Fruit fly (Drosophila melanogaster) whole organism, embryonic: ENCODE results near the gene Tim17b2.

Experiments
- Atf-2 ChIP-seq: fragments of 200-800 bp; sonication (Bioruptor generic); optimal IDR thresholded peaks from 2 replicates; lab custom pipeline; 2016; ENCODE audit warnings: missing biosample characterization, missing genetic modification characterization
- Blimp-1 ChIP-seq: fragments of 200-800 bp; sonication (Bioruptor generic); optimal IDR thresholded peaks from 3 replicates; lab custom pipeline; 2018; ENCODE audit warnings: missing biosample characterization, missing genetic modification characterization, mild to moderate bottlenecking, moderate library complexity, missing genetic modification reagents
- CG10147 ChIP-seq: fragments of 200-800 bp; sonication (Bioruptor generic); optimal IDR thresholded peaks from 2 replicates; lab custom pipeline; 2019; ENCODE audit warnings: missing biosample characterization, mild to moderate bottlenecking, missing genetic modification characterization, moderate library complexity
- CG10979 ChIP-seq: fragments of 200-800 bp; sonication (Bioruptor generic); optimal IDR thresholded peaks from 2 replicates; lab custom pipeline; 2018; ENCODE audit warnings: missing biosample characterization, mild to moderate bottlenecking, missing genetic modification characterization, moderate library complexity
- CG11504 ChIP-seq: fragments of 200-800 bp; sonication (Bioruptor generic); optimal IDR thresholded peaks from 3 replicates; lab custom pipeline; 2019; ENCODE audit warnings: missing biosample characterization, mild to moderate bottlenecking, missing genetic modification characterization, moderate library complexity
- CG13775 ChIP-seq: fragments of 200-800 bp; sonication (Bioruptor generic); optimal IDR thresholded peaks from 3 replicates; lab custom pipeline; 2017; ENCODE audit warnings: missing biosample characterization, mild to moderate bottlenecking, missing genetic modification characterization
- CG14710 ChIP-seq: fragments of 200-800 bp; sonication (Bioruptor generic); optimal IDR thresholded peaks from 3 replicates; lab custom pipeline; 2019; ENCODE audit warnings: missing biosample characterization, mild to moderate bottlenecking, missing genetic modification characterization, moderate library complexity
- CG15696 ChIP-seq: fragments of 200-800 bp; sonication (Bioruptor generic); optimal IDR thresholded peaks from 2 replicates; lab custom pipeline; 2019; ENCODE audit warnings: missing biosample characterization, mild to moderate bottlenecking, missing genetic modification characterization, moderate library complexity
- CG17361 ChIP-seq: fragments of 200-800 bp; sonication (Bioruptor generic); IDR thresholded peaks from 3 replicates; pipeline ENCODE4 v1.3.6; 2022; ENCODE audit warnings: missing biosample characterization, missing genetic modification characterization
- CG17829 ChIP-seq: fragments of 200-800 bp; optimal IDR thresholded peaks from 2 replicates; lab custom pipeline; 2019; ENCODE audit warnings: missing biosample characterization, mild to moderate bottlenecking, missing genetic modification characterization, moderate library complexity
- CG18262 ChIP-seq: fragments of 200-800 bp; optimal IDR thresholded peaks from 3 replicates; lab custom pipeline; 2019; ENCODE audit warnings: missing biosample characterization, mild to moderate bottlenecking, missing genetic modification characterization, moderate library complexity
- CG2712 ChIP-seq: fragments of 200-800 bp; optimal IDR thresholded peaks from 3 replicates; lab custom pipeline; 2019; ENCODE audit warnings: missing biosample characterization, mild to moderate bottlenecking, missing genetic modification characterization, moderate library complexity
- CG31441 ChIP-seq: fragments of 200-800 bp; sonication (Bioruptor generic); IDR thresholded peaks from 2 replicates; pipeline ENCODE4 v1.3.6; 2022; ENCODE audit warnings: missing biosample characterization, missing genetic modification characterization
- CG4404 ChIP-seq: fragments of 200-800 bp; sonication (Bioruptor generic); IDR thresholded peaks from 2 replicates; pipeline ENCODE4 v1.3.6; 2022; ENCODE audit warnings: missing biosample characterization, missing genetic modification characterization
- CG9932 ChIP-seq: fragments of 200-800 bp; sonication (Bioruptor generic); IDR thresholded peaks from 2 replicates; pipeline ENCODE4 v1.3.6; 2022; ENCODE audit warnings: missing biosample characterization, missing genetic modification characterization
- Chrac-16 ChIP-seq: fragments of 200-800 bp; sonication (Bioruptor generic); optimal IDR thresholded peaks from 3 replicates; lab custom pipeline; 2016; ENCODE audit warnings: missing biosample characterization, missing genetic modification characterization
- CoRest ChIP-seq: fragments of 200-800 bp; sonication (Bioruptor generic); optimal IDR thresholded peaks from 3 replicates; lab custom pipeline; 2018; ENCODE audit warnings: missing biosample characterization, mild to moderate bottlenecking, missing genetic modification characterization, moderate library complexity
- D19A ChIP-seq: fragments of 200-800 bp; optimal IDR thresholded peaks from 3 replicates; lab custom pipeline; 2019; ENCODE audit warnings: missing biosample characterization, mild to moderate bottlenecking, missing genetic modification characterization, moderate library complexity
- Dll ChIP-seq: fragments of 200-800 bp; sonication (Bioruptor generic); IDR thresholded peaks from 4 replicates; pipeline ENCODE4 v1.3.6; 2022; ENCODE audit warnings: missing biosample characterization, missing genetic modification characterization; ENCODE audit not compliant: partially characterized antibody
- Doc3 ChIP-seq: fragments of 200-800 bp; sonication (Bioruptor generic); IDR thresholded peaks from 3 replicates; pipeline ENCODE4 v1.3.6; 2022; ENCODE audit warnings: missing biosample characterization, missing genetic modification characterization; ENCODE audit not compliant: partially characterized antibody
- Ets65A ChIP-seq: fragments of 200-800 bp; sonication (Bioruptor generic); peaks from one replicate; lab custom pipeline; 2016; ENCODE audit warnings: missing biosample characterization, missing genetic modification characterization
- Oli ChIP-seq: fragments of 200-800 bp; sonication (Bioruptor generic); optimal IDR thresholded peaks from 2 replicates; lab custom pipeline; 2018; ENCODE audit warnings: missing biosample characterization, mild to moderate bottlenecking, missing genetic modification characterization, moderate library complexity
- Rfx ChIP-seq: fragments of 200-800 bp; sonication (Bioruptor generic); IDR thresholded peaks from 2 replicates; pipeline ENCODE4 v1.3.6; 2022; ENCODE audit warnings: missing biosample characterization, missing genetic modification characterization
- Scr ChIP-seq: fragments of 200-800 bp; sonication (Bioruptor generic); IDR thresholded peaks from 2 replicates; pipeline ENCODE4 v1.3.6; 2022; ENCODE audit warnings: missing biosample characterization, missing genetic modification characterization; ENCODE audit not compliant: partially characterized antibody
- Side ChIP-seq: fragments of 200-800 bp; sonication (Bioruptor generic); optimal IDR thresholded peaks from 2 replicates; lab custom pipeline; 2016; ENCODE audit warnings: missing biosample characterization, missing genetic modification characterization
- Xrp1 ChIP-seq: fragments of 200-800 bp; sonication (Bioruptor generic); IDR thresholded peaks from 2 replicates; pipeline ENCODE4 v1.3.6; 2022; ENCODE audit warnings: missing biosample characterization, missing genetic modification characterization
- YL-1 ChIP-seq: fragments of 200-800 bp; sonication (Bioruptor generic); optimal IDR thresholded peaks from 3 replicates; lab custom pipeline; 2017; ENCODE audit warnings: missing biosample characterization, mild to moderate bottlenecking, missing genetic modification characterization
- ato ChIP-seq: fragments of 200-800 bp; sonication (Bioruptor generic); IDR thresholded peaks from 2 replicates; pipeline ENCODE4 v1.3.6; 2022; ENCODE audit warnings: missing biosample characterization, missing genetic modification characterization; ENCODE audit not compliant: partially characterized antibody
- dmrt11E ChIP-seq: fragments of 200-800 bp; sonication (Bioruptor generic); optimal IDR thresholded peaks from 3 replicates; lab custom pipeline; 2018; ENCODE audit warnings: missing biosample characterization, mild to moderate bottlenecking, missing genetic modification characterization, moderate library complexity
- fd96Cb ChIP-seq: fragments of 200-800 bp; sonication (Bioruptor generic); optimal IDR thresholded peaks from 2 replicates; lab custom pipeline; 2018; ENCODE audit warnings: missing biosample characterization, mild to moderate bottlenecking, missing genetic modification characterization, moderate library complexity
- gem ChIP-seq: fragments of 200-800 bp; sonication (Bioruptor generic); optimal IDR thresholded peaks from 2 replicates; lab custom pipeline; 2019; ENCODE audit warnings: missing biosample characterization, mild to moderate bottlenecking, missing genetic modification characterization, moderate library complexity
- lbe ChIP-seq: fragments of 200-800 bp; sonication (Bioruptor generic); optimal IDR thresholded peaks from 2 replicates; lab custom pipeline; 2016; ENCODE audit warnings: missing biosample characterization, mild to moderate bottlenecking, missing genetic modification characterization
- oc ChIP-seq: fragments of 200-800 bp; sonication (Bioruptor generic); optimal IDR thresholded peaks from 2 replicates; lab custom pipeline; 2018; ENCODE audit warnings: missing biosample characterization, mild to moderate bottlenecking, missing genetic modification characterization, moderate library complexity
- phol ChIP-seq: fragments of 200-800 bp; sonication (Bioruptor generic); optimal IDR thresholded peaks from 3 replicates; lab custom pipeline; 2018; ENCODE audit warnings: missing biosample characterization, mild to moderate bottlenecking, missing genetic modification characterization, moderate library complexity
- row ChIP-seq: fragments of 200-800 bp; sonication (Bioruptor generic); IDR thresholded peaks from 3 replicates; pipeline ENCODE4 v1.3.6; 2022; ENCODE audit warnings: missing biosample characterization, missing genetic modification characterization
- run ChIP-seq: fragments of 200-800 bp; sonication (Bioruptor generic); optimal IDR thresholded peaks from 3 replicates; lab custom pipeline; 2018; ENCODE audit warnings: missing biosample characterization, mild to moderate bottlenecking, missing genetic modification characterization
- sens ChIP-seq: fragments of 200-800 bp; sonication (Bioruptor generic); peaks from one replicate; lab custom pipeline; 2016; ENCODE audit warnings: missing biosample characterization, missing genetic modification characterization
- ssp ChIP-seq: fragments of 200-800 bp; sonication (Bioruptor generic); IDR thresholded peaks from 2 replicates; pipeline ENCODE4 v1.3.6; 2022; ENCODE audit warnings: missing biosample characterization, missing genetic modification characterization
- tio ChIP-seq: fragments of 200-800 bp; sonication (Bioruptor generic); optimal IDR thresholded peaks from 2 replicates; lab custom pipeline; 2017; ENCODE audit warnings: missing biosample characterization, missing genetic modification characterization, inconsistent platforms
- trem ChIP-seq: fragments of 200-800 bp; optimal IDR thresholded peaks from 3 replicates; lab custom pipeline; 2019; ENCODE audit warnings: missing biosample characterization, mild to moderate bottlenecking, missing genetic modification characterization, moderate library complexity
- yki ChIP-seq: fragments of >200 bp; optimal IDR thresholded peaks from 3 replicates; lab custom pipeline; 2018
- zen ChIP-seq: fragments of 200-800 bp; sonication (Bioruptor generic); optimal IDR thresholded peaks from 3 replicates; lab custom pipeline; 2018; ENCODE audit warnings: missing biosample characterization, mild to moderate bottlenecking, missing genetic modification characterization, moderate library complexity

Gene Tim17b2

DNA sequence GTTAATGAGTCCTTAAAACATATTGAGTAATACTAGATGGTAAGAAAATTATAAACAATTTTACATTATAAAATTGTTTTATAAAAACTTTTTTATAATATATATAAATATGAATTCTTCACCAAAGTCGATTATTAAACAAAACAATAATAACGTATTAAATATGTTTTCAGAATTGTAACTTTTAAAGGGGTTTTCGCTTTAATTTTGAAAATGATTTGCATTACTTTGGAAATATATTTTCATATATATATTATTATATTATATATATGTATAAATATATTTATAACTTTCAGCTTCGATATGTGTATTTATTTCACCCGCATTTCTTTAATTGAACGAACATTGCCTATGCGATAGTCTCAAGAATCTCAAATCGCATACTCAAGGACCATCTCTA is 26.5 kb upstream of the Tim17b2 start (continued):
- TF ChIP-seq Doc3 (GFP tag; lab: Robert Waterston, UW), result 0 out of 3 replicates have a peak, but pooled peaks have one; percentile 28
- TF ChIP-seq gem, result peak; percentile 13
- peak; percentile 11 for TF ChIP-seq CG10979 (tag; lab: Kevin White, UChicago)
- TF ChIP-seq oc (tag; lab: Kevin White, UChicago), result no peak
- TF ChIP-seq CG15696 (tag; lab: Kevin White, UChicago), result peak; percentile 60

DNA sequence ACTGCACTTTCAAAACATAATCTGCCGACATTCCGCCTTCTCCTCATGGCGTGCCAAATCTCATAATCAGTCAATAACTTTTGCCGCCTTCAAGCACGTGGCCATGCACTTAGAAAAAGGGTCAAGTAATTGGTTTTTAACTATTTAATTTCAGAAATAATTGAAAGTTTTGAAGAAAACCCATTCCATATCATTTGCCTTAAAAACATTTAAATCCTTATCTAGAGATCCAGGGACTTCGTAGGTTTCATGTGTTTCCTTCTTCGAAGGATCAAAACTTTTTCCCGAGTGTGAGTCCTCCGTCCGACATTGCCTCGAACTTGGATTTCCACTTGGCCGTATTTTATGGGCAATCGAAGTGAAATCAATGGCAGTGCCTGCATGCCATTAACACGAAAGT is 25.6 kb upstream of the Tim17b2 start:
- TF ChIP-seq lbe (GFP tag; lab: Kevin White, UChicago) (peak; percentile 9), Dll (GFP tag; lab: Robert Waterston, UW) (no peak)

DNA sequence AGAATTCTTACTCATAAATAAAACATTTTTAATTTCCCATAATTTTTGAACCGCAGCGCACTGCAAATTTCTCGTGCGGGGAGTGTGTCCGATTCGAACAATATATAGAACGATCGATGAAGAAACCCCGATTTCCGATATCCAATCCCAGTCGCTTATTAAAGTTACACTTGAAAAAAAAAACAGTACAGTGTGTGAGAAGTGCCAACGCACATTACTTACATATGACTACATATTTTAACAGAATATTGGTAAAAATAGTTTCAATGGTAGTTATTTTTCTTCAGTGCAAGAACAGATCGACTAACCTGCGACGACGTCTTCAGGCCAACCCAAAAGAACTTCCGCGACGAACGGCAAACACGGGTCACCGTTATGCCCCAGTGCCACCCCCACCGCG is 21.5 kb upstream of the Tim17b2 start:
- TF ChIP-seq tio (no peak), Chrac-16 (GFP tag; lab: Kevin White, UChicago) (no peak), yki (lab: Kevin White, UChicago) (no peak), sens (GFP tag; lab: Kevin White, UChicago) (peak; percentile 47), CG9932 (no peak), ato (no peak), trem (tag; lab: Kevin White, UChicago) (no peak), Atf-2 (GFP tag; lab: Kevin White, UChicago) (no peak), Rfx (GFP tag; lab: Robert Waterston, UW) (no peak), CG4404 (GFP tag; lab: Robert Waterston, UW) (no peak), YL-1 (GFP tag; lab: Kevin White, UChicago) (no peak), Ets65A (peak; percentile 7), run (tag; lab: Kevin White, UChicago) (no peak), CG13775 (no peak)

DNA sequence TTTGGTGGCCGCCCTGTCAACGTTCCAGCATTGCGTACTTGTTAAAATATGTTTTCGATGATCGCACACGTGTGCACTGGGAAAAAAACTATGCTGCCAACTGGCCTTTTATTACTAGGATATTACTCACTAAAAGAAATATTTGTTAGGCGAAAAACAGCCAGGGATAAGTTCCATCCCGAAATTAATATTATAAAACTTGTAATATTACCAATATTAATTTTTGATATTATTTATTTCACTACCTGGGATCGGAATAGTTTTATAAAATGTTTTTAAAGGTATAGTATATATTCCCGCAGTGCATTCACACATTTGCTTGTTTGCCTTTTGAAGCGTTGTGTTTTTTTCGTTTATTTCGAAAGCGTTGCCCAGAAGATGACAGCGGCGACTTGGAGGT is 21.0 kb upstream of the Tim17b2 start:
- TF ChIP-seq CG15696 (tag; lab: Kevin White, UChicago) (peak; percentile 17), CG14710 (peak; percentile 16), phol (tag; lab: Kevin White, UChicago) (peak; percentile 25), lbe (GFP tag; lab: Kevin White, UChicago) (peak; percentile 25), Oli (tag; lab: Kevin White, UChicago) (no peak), zen (tag; lab: Kevin White, UChicago) (peak; percentile 9), CG10979 (tag; lab: Kevin White, UChicago) (peak; percentile 35), Blimp-1 (GFP tag; lab: Kevin White, UChicago) (peak; percentile 29), ssp (GFP tag; lab: Robert Waterston, UW) (no peak), dmrt11E (tag; lab: Kevin White, UChicago) (peak; percentile 29), CoRest (tag; lab: Kevin White, UChicago) (peak; percentile 12), CG2712 (tag; lab: Kevin White, UChicago) (peak; percentile 46), CG18262 (peak; percentile 34), CG10147 (GFP tag; lab: Kevin White, UChicago) (no peak), fd96Cb (peak; percentile 3), CG11504 (peak; percentile 20), CG31441 (GFP tag; lab: Robert Waterston, UW) (peak; percentile 20; the same call in 1 of the 2 replicates), row (GFP tag; lab: Robert Waterston, UW) (peak; percentile 27; the same call in 1 of the 3 replicates), D19A (tag; lab: Kevin White, UChicago) (peak; percentile 17), Scr (GFP tag; lab: Robert Waterston, UW) (no peak), Side (no peak), Xrp1 (GFP tag; lab: Robert Waterston, UW) (peak; percentile 45), CG17829 (tag; lab: Kevin White, UChicago) (peak; percentile 19), gem (peak; percentile 2), CG17361 (GFP tag; lab: Robert Waterston, UW) (0 out of 3 replicates have a peak, but pooled peaks have one; percentile 23)
